Worm (Caenorhabditis elegans) whole organism, L4/young adult: Measurements from ENCODE around the gene R05H10.7.
A peak's percentile ranks its signal among the peaks of the same experiment; 100 is the strongest.

Experiments used
- W03F9.2 ChIP-seq: fragments of 150-350 bp; optimal IDR thresholded peaks from 2 replicates; lab custom pipeline; 2014; ENCODE audit warnings: missing biosample characterization, missing genetic modification characterization
- dao-5 ChIP-seq: sonication (generic microtip); optimal IDR thresholded peaks from 2 replicates; lab custom pipeline; 2016; ENCODE audit warnings: missing genotype, missing genetic modification characterization, moderate library complexity, missing compliant biosample characterization
- him-1 ChIP-seq: sonication (generic microtip); optimal IDR thresholded peaks from 2 replicates; lab custom pipeline; 2016; ENCODE audit warnings: missing genotype, missing genetic modification reagents, missing genetic modification characterization, missing compliant biosample characterization

Gene R05H10.7

ce11 chrII:14855229-14855628 is at the start of gene R05H10.7:
Gene R05H10.7, plus strand, starts transcription at chrII:14855529.
- TF ChIP-seq W03F9.2: no peak
- TF ChIP-seq him-1 (tag; lab: Kevin White, UChicago): no peak
- TF ChIP-seq dao-5: no peak

- no peak for TF ChIP-seq W03F9.2
- TF ChIP-seq dao-5: no peak
- TF ChIP-seq him-1 (tag; lab: Kevin White, UChicago): no peak
These were observed 49.6 kb upstream of the R05H10.7 start, which contains the start of gene srt-11 for ce11 chrII:14805686-14806085. Gene srt-11, plus strand, starts transcription at chrII:14805986.

- TF ChIP-seq dao-5 (no peak), W03F9.2 (no peak), him-1 (tag; lab: Kevin White, UChicago) (no peak)
These were observed 46.6 kb upstream of the R05H10.7 start, which contains the start of gene W01D2.6 for ce11 chrII:14808686-14809085. Gene W01D2.6, plus strand, starts transcription at chrII:14808986.

ce11 chrII:14810609-14811008 is 44.7 kb upstream of the R05H10.7 start:
- TF ChIP-seq W03F9.2 (no peak), dao-5 (no peak), him-1 (tag; lab: Kevin White, UChicago) (no peak)

- TF ChIP-seq dao-5 (no peak), him-1 (tag; lab: Kevin White, UChicago) (no peak), W03F9.2 (no peak)
These were observed 43.9 kb upstream of the R05H10.7 start for ce11 chrII:14811472-14811871.

- no peak for TF ChIP-seq him-1 (tag; lab: Kevin White, UChicago)
These were observed 43.1 kb upstream of the R05H10.7 start, which contains the start of gene osta-3 for ce11 chrII:14812231-14812630. Gene osta-3, plus strand, starts transcription at chrII:14812531.

- TF ChIP-seq him-1 (tag; lab: Kevin White, UChicago) (no peak), dao-5 (no peak), W03F9.2 (no peak)
These were observed 42.7 kb upstream of the R05H10.7 start for ce11 chrII:14812661-14813060.

- TF ChIP-seq him-1 (tag; lab: Kevin White, UChicago) (no peak), dao-5 (no peak), W03F9.2 (no peak)
These were observed 42.2 kb upstream of the R05H10.7 start for ce11 chrII:14813106-14813505.

ce11 chrII:14814894-14815568 is 40.3 kb upstream of the R05H10.7 start, which contains the start of gene W01D2.1:
Gene W01D2.1, plus strand, starts transcription at chrII:14815518.
- no peak for TF ChIP-seq him-1 (tag; lab: Kevin White, UChicago)
- TF ChIP-seq dao-5: no peak
- peak; percentile 24 for TF ChIP-seq W03F9.2

ce11 chrII:14816086-14816485 is 39.2 kb upstream of the R05H10.7 start:
- TF ChIP-seq W03F9.2: no peak
- no peak for TF ChIP-seq dao-5
- TF ChIP-seq him-1 (tag; lab: Kevin White, UChicago): no peak

ce11 chrII:14818376-14818775 is 37.0 kb upstream of the R05H10.7 start, which contains the start of gene nhr-61:
Gene nhr-61, minus strand, starts transcription at chrII:14818543.
- no peak for TF ChIP-seq dao-5
- no peak for TF ChIP-seq W03F9.2
- TF ChIP-seq him-1 (tag; lab: Kevin White, UChicago): no peak

- TF ChIP-seq him-1 (tag; lab: Kevin White, UChicago): no peak
- no peak for TF ChIP-seq dao-5
- TF ChIP-seq W03F9.2: no peak
These were observed 35.9 kb upstream of the R05H10.7 start for ce11 chrII:14819258-14819985.

- TF ChIP-seq W03F9.2 (no peak), him-1 (tag; lab: Kevin White, UChicago) (no peak), dao-5 (no peak)
These were observed 34.9 kb upstream of the R05H10.7 start for ce11 chrII:14820460-14820859.

- TF ChIP-seq W03F9.2 (no peak), dao-5 (no peak), him-1 (tag; lab: Kevin White, UChicago) (no peak)
These were observed 32.9 kb upstream of the R05H10.7 start for ce11 chrII:14822419-14822818.

- TF ChIP-seq dao-5: no peak
- no peak for TF ChIP-seq him-1 (tag; lab: Kevin White, UChicago)
- no peak for TF ChIP-seq W03F9.2
These were observed 29.9 kb upstream of the R05H10.7 start for ce11 chrII:14825413-14825812.
